Worm (Caenorhabditis elegans) whole organism, early embryonic: ENCODE measurements around the gene nex-3.

ENCODE experiments used
- B0310.2 ChIP-seq: sonication (generic microtip); optimal IDR thresholded peaks from 2 replicates; lab custom pipeline; 2016; ENCODE audit warnings: mild to moderate bottlenecking, missing genetic modification characterization, missing compliant biosample characterization
- F13C5.2 ChIP-seq: sonication (generic microtip); optimal IDR thresholded peaks from 2 replicates; lab custom pipeline; 2017; ENCODE audit warnings: mild to moderate bottlenecking, missing genetic modification characterization, inconsistent platforms, missing compliant biosample characterization
- aly-1 ChIP-seq: sonication (generic microtip); optimal IDR thresholded peaks from 2 replicates; lab custom pipeline; 2016; ENCODE audit warnings: missing genetic modification characterization, missing compliant biosample characterization
- ama-1 ChIP-seq: fragments of 150-350 bp; optimal IDR thresholded peaks from 2 replicates; lab custom pipeline; 2014
- ceh-13 ChIP-seq: fragments of 200-800 bp; sonication (Bioruptor generic); optimal IDR thresholded peaks from 2 replicates; lab custom pipeline; 2018; ENCODE audit warnings: mild to moderate bottlenecking, missing genetic modification characterization, missing compliant biosample characterization
- ceh-36 ChIP-seq: sonication (generic microtip); optimal IDR thresholded peaks from 2 replicates; lab custom pipeline; 2016; ENCODE audit warnings: missing genetic modification characterization, inconsistent platforms, missing compliant biosample characterization
- ets-7 ChIP-seq: sonication (generic microtip); optimal IDR thresholded peaks from 2 replicates; lab custom pipeline; 2016; ENCODE audit warnings: missing genotype, missing genetic modification characterization, missing compliant biosample characterization
- flt-1 ChIP-seq: fragments of 200-800 bp; sonication (Bioruptor generic); IDR thresholded peaks from 2 replicates; pipeline ENCODE4 v1.3.6; 2022; ENCODE audit warnings: missing genetic modification characterization, missing compliant biosample characterization
- hmbx-1 ChIP-seq: sonication (generic microtip); optimal IDR thresholded peaks from 2 replicates; lab custom pipeline; 2016; ENCODE audit warnings: mild to moderate bottlenecking, missing genetic modification characterization, missing compliant biosample characterization
- hmg-4 ChIP-seq: fragments of 200-800 bp; sonication (Bioruptor generic); optimal IDR thresholded peaks from 2 replicates; lab custom pipeline; 2018; ENCODE audit warnings: mild to moderate bottlenecking, missing genetic modification characterization, missing compliant biosample characterization
- hnd-1 ChIP-seq: sonication (generic microtip); optimal IDR thresholded peaks from 2 replicates; lab custom pipeline; 2016; ENCODE audit warnings: missing genetic modification characterization, missing compliant biosample characterization
- pes-1 ChIP-seq: fragments of 200-800 bp; sonication (Bioruptor generic); IDR thresholded peaks from 2 replicates; pipeline ENCODE4 v1.3.6; 2022; ENCODE audit warnings: missing genetic modification reagents, missing genetic modification characterization, missing compliant biosample characterization
- scrt-1 ChIP-seq: fragments of 200-800 bp; sonication (Bioruptor generic); IDR thresholded peaks from 2 replicates; pipeline ENCODE4 v1.3.6; 2022; ENCODE audit warnings: missing genetic modification characterization, missing compliant biosample characterization
- sea-1 ChIP-seq: fragments of 200-800 bp; sonication (Bioruptor generic); conservative IDR thresholded peaks from 2 replicates; pipeline ENCODE4 v1.3.6; 2022; ENCODE audit warnings: missing genetic modification characterization, missing compliant biosample characterization
- tbx-11 ChIP-seq: fragments of 200-800 bp; sonication (Bioruptor generic); IDR thresholded peaks from 2 replicates; pipeline ENCODE4 v1.3.6; 2022; ENCODE audit warnings: missing genetic modification characterization, missing compliant biosample characterization
- tbx-37 ChIP-seq: fragments of 200-800 bp; sonication (Bioruptor generic); conservative IDR thresholded peaks from 2 replicates; pipeline ENCODE4 v1.3.6; 2022; ENCODE audit warnings: missing genetic modification reagents, missing genetic modification characterization, missing compliant biosample characterization
- tra-4 ChIP-seq: sonication (generic microtip); optimal IDR thresholded peaks from 2 replicates; lab custom pipeline; 2017; ENCODE audit warnings: missing genetic modification characterization, missing compliant biosample characterization

Gene nex-3

DNA sequence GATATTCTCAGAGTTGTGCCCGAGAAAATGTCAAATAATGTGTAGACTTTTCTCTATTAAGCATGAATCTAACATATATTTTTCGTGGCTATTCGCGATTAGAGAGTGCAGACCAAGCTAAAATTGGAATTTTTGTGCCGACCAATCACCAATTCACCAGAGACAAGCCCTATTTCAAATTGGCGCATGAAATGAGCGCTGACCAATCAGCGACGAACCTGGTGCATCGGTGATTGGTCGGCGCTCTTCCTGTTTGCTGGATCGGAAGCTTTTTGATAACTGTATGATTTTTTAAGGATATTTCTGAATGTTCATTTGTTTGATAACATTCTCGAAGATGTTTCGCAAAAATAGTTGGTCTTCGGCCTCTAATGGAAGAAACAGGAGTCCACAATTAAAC, 11.4 kb downstream of the nex-3 start:
- TF ChIP-seq scrt-1 (GFP tag; lab: Robert Waterston, UW) (no peak), sea-1 (no peak), tbx-37 (no peak), ama-1 (lab: Kevin White, UChicago) (no peak), tbx-11 (GFP tag; lab: Robert Waterston, UW) (no peak), hmg-4 (no peak), tra-4 (tag; lab: Kevin White, UChicago) (no peak), hmbx-1 (tag; lab: Kevin White, UChicago) (no peak), B0310.2 (tag; lab: Kevin White, UChicago) (no peak), F13C5.2 (tag; lab: Kevin White, UChicago) (no peak), flt-1 (GFP tag; lab: Robert Waterston, UW) (no peak), pes-1 (GFP tag; lab: Robert Waterston, UW) (no peak), ets-7 (no peak), aly-1 (tag; lab: Kevin White, UChicago) (no peak), ceh-13 (GFP tag; lab: Kevin White, UChicago) (no peak), hnd-1 (no peak), ceh-36 (no peak)

DNA sequence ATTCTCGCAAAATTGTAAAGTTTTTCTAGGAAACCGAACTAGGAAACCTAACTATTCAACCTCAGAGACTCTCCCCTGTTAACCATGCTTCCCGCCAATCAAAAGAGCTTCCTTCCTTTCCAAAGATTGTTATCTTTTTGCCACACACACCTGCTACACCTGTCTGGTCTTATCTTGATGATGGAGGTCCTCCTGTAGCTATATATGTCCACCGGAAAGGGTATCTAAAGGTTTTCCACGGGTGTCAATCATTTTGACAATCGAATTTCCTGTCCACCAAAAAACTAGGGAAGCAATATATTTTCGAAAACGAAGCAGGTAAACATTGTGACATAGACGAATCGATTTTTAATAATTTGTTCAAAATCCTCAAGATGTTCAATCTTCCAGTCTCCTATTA, 11.9 kb downstream of the nex-3 start:
- TF ChIP-seq hnd-1 (no peak), tbx-11 (GFP tag; lab: Robert Waterston, UW) (no peak), ets-7 (peak; percentile 30)

DNA sequence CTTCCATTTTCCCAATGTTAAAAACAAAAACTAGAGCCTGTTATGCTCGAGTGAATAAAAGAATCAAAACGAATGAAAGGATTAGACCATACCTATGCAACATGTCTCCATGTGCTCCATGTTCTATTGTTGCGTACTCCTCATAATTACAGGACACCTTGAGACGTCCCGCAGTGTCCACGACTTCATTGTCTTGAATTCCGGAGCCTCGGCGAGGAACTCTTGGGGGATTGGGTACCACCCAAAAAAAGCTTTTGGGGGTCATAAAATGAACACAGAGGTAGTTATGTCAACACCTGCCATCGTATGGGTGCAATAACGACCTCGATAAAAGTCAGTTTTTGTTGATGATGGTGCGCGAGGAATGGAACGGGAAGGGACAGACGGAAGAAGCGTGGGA, 13.0 kb downstream of the nex-3 start:
- TF ChIP-seq aly-1 (tag; lab: Kevin White, UChicago), result peak; percentile 14
- no peak for TF ChIP-seq tbx-37

DNA sequence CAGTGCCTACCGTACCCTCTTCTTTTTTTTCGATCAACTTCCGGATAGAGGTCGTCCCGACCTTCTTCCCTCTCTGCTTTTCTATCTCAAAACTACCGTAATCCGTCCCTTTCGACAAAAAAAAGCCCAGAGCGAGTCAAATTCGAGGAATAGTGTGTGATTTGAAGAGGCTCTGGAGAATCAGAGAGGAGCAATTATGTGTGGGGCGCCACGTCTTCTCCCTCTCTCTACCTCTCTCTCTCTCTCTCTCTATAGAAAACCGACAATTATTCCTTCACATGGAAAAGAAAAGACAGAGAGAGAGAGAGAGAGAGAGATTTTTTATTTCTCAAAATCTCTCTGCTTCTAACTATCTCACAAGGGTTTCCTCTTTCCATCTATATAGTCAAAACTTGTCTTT, 14.7 kb downstream of the nex-3 start:
- no peak for TF ChIP-seq scrt-1 (GFP tag; lab: Robert Waterston, UW)

DNA sequence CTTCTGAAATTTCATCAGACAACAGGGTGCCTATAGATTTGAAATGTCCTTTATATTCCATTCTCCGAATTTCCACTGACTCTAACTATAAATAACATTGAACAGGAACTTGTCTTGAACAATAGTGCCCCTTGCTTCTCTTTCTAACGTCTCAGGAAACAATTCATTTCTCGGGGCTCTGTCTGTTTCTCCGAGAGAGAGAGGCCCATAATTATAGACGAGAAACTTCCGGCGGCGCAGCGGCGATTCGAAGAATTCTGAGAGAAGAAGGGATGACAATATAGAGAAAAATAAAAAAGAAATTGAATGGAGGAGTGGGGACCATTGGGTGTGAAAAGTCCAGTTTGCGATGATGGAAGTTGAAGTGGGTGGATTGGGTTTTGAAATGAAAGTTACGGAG, 18.4 kb downstream of the nex-3 start:
- TF ChIP-seq tbx-37 (no peak), hmg-4 (no peak), hmbx-1 (tag; lab: Kevin White, UChicago) (no peak), ceh-36 (no peak), F13C5.2 (tag; lab: Kevin White, UChicago) (no peak), sea-1 (no peak), ceh-13 (GFP tag; lab: Kevin White, UChicago) (no peak), flt-1 (GFP tag; lab: Robert Waterston, UW) (no peak)

DNA sequence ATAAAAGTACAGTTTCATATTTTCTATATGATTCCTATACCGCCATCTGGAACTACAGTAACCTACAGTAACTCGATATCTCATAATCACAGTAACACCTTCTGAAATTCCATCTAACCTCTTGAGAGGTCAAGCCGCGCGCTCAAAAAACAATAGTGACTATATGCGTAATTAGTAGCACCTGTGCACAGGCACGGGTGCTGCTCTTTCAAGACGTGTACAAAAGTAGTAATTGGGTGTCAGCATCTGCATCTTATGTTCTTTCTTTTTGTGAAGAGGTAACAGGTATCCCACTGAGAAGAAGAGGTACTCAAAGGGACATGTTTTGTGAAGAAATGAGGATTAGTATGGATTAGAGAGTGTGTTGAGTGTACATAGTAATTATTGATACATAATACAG, 19.5 kb downstream of the nex-3 start:
- TF ChIP-seq sea-1, result no peak
- no peak for TF ChIP-seq scrt-1 (GFP tag; lab: Robert Waterston, UW)
- no peak for TF ChIP-seq tra-4 (tag; lab: Kevin White, UChicago)
- no peak for TF ChIP-seq ceh-13 (GFP tag; lab: Kevin White, UChicago)
- no peak for TF ChIP-seq ama-1 (lab: Kevin White, UChicago)
- no peak for TF ChIP-seq pes-1 (GFP tag; lab: Robert Waterston, UW)
- no peak for TF ChIP-seq aly-1 (tag; lab: Kevin White, UChicago)
- no peak for TF ChIP-seq ets-7
- TF ChIP-seq hmg-4, result no peak
- TF ChIP-seq F13C5.2 (tag; lab: Kevin White, UChicago), result no peak
- no peak for TF ChIP-seq hnd-1
- no peak for TF ChIP-seq tbx-11 (GFP tag; lab: Robert Waterston, UW)
- no peak for TF ChIP-seq flt-1 (GFP tag; lab: Robert Waterston, UW)
- TF ChIP-seq hmbx-1 (tag; lab: Kevin White, UChicago), result no peak
- TF ChIP-seq B0310.2 (tag; lab: Kevin White, UChicago), result no peak
- TF ChIP-seq tbx-37, result no peak
- TF ChIP-seq ceh-36, result no peak

DNA sequence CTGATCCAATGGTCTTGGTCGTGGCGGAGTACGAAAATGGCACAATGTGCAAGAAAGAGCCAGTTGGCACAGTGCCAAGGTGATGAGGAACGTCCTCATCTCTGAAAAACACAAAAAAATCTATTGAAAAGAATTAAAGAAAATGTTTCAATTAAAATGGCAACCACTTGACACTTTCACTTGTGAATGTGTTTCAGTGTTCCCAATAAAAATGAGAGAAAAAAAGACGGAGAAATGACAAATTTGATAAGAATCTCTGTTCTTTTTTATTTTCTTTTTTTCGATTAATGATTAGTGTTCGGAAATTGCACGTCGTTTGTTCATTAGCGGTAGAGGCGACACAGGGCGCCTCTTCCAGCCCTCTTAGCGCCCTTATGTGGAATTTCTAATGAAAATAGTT, 25.4 kb downstream of the nex-3 start, which contains the start of gene ndg-4:
TSS of gene ndg-4 (minus strand) at position 101 of the 400 bp plus-strand sequence.
- TF ChIP-seq hnd-1 (no peak), tra-4 (tag; lab: Kevin White, UChicago) (no peak), scrt-1 (GFP tag; lab: Robert Waterston, UW) (no peak), pes-1 (GFP tag; lab: Robert Waterston, UW) (no peak), flt-1 (GFP tag; lab: Robert Waterston, UW) (no peak), hmbx-1 (tag; lab: Kevin White, UChicago) (no peak), ets-7 (no peak), B0310.2 (tag; lab: Kevin White, UChicago) (no peak), tbx-11 (GFP tag; lab: Robert Waterston, UW) (no peak), F13C5.2 (tag; lab: Kevin White, UChicago) (no peak), aly-1 (tag; lab: Kevin White, UChicago) (no peak), sea-1 (no peak), hmg-4 (no peak), ama-1 (lab: Kevin White, UChicago) (no peak), ceh-13 (GFP tag; lab: Kevin White, UChicago) (no peak)

DNA sequence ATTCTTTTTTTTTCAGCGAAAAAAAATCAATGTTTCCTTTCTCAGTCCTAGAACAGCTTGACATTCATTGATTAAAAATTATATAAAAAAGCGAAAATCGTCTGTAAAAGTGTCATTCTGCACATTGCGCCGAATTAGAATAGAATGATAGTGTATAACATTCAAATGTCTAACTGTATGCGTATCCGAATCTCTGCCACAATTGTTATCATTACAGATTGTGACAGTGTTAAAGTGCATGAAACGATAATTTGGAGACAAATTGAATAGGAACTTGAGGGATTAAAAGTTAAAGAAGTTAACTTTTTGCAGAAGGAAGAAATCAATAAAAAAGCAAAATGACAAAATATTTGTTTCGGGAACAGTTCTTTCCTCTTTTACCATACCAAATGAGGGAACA, 26.5 kb downstream of the nex-3 start:
- TF ChIP-seq pes-1 (GFP tag; lab: Robert Waterston, UW), result no peak
- no peak for TF ChIP-seq tbx-37
- no peak for TF ChIP-seq ceh-13 (GFP tag; lab: Kevin White, UChicago)
- no peak for TF ChIP-seq sea-1
- TF ChIP-seq hmbx-1 (tag; lab: Kevin White, UChicago), result no peak
- TF ChIP-seq flt-1 (GFP tag; lab: Robert Waterston, UW), result no peak
- TF ChIP-seq tra-4 (tag; lab: Kevin White, UChicago), result no peak

DNA sequence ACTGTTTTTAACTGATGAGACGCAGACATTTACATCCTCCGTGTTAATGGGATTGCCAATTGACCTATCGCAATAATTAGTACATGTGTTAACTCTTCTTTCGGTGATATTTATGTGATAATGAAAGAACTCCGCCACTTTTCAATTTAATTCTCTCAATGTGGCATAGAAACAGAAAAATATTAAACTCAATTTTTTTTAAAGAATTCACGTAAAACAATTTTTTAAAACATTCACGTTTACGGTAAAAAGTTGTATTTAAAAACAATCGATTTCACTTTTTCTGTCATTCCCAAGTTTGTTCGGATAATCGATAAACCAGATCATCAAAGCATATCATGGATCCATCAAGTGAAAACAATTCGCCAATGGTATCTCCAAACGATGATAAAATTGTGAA, 26.9 kb downstream of the nex-3 start, which contains the start of gene mstr-2:
TSS of gene mstr-2 (plus strand) at position 301 of the 400 bp plus-strand sequence.
- TF ChIP-seq hmbx-1 (tag; lab: Kevin White, UChicago), result no peak
- TF ChIP-seq hmg-4, result no peak
